Fruit fly (Drosophila melanogaster) whole organism, embryonic: Measurements from ENCODE around the gene CG1999.

ENCODE experiments used
- Awh ChIP-seq: fragments of 200-800 bp; sonication (Bioruptor generic); IDR thresholded peaks from 2 replicates; pipeline ENCODE4, ENCODE4 v1.3.6; 2022; ENCODE audit warnings: missing biosample characterization, missing genetic modification characterization
- CG10267 ChIP-seq: fragments of 200-800 bp; sonication (Bioruptor generic); optimal IDR thresholded peaks from 2 replicates; lab custom pipeline; 2018; ENCODE audit warnings: missing biosample characterization, mild to moderate bottlenecking, missing genetic modification characterization, moderate library complexity
- CG11456 ChIP-seq: fragments of 200-800 bp; sonication (Bioruptor generic); IDR thresholded peaks from 3 replicates; pipeline ENCODE4 v1.3.6; 2022; ENCODE audit warnings: missing biosample characterization, missing genetic modification characterization
- CG14965 ChIP-seq: fragments of 200-800 bp; sonication (Bioruptor generic); optimal IDR thresholded peaks from 2 replicates; lab custom pipeline; 2016; ENCODE audit warnings: missing biosample characterization, missing genetic modification characterization, borderline replicate concordance
- CG1529 ChIP-seq: fragments of 200-800 bp; sonication (Bioruptor generic); optimal IDR thresholded peaks from 3 replicates; lab custom pipeline; 2018; ENCODE audit warnings: missing biosample characterization, missing genetic modification characterization
- CG1647 ChIP-seq: fragments of 200-800 bp; sonication (Bioruptor generic); optimal IDR thresholded peaks from 3 replicates; lab custom pipeline; 2016; ENCODE audit warnings: missing biosample characterization, missing genetic modification characterization
- CG16779 ChIP-seq: fragments of 200-800 bp; sonication (Bioruptor generic); IDR thresholded peaks from 2 replicates; pipeline ENCODE4 v1.3.6; 2022; ENCODE audit warnings: missing biosample characterization, missing genetic modification characterization
- CG17361 ChIP-seq: fragments of 200-800 bp; sonication (Bioruptor generic); IDR thresholded peaks from 3 replicates; pipeline ENCODE4 v1.3.6; 2022; ENCODE audit warnings: missing biosample characterization, missing genetic modification characterization
- CG18764 ChIP-seq: fragments of 200-800 bp; sonication (Bioruptor generic); optimal IDR thresholded peaks from 3 replicates; lab custom pipeline; 2016; ENCODE audit warnings: missing biosample characterization, missing genetic modification characterization
- CG32772 ChIP-seq: fragments of 200-800 bp; sonication (Bioruptor generic); IDR thresholded peaks from 2 replicates; pipeline ENCODE4 v1.3.6; 2022; ENCODE audit warnings: missing biosample characterization, missing genetic modification characterization
- CG3847 ChIP-seq: fragments of 200-800 bp; sonication (Bioruptor generic); IDR thresholded peaks from 2 replicates; pipeline ENCODE4 v1.3.6; 2022; ENCODE audit warnings: missing biosample characterization, missing genetic modification characterization
- CG4617 ChIP-seq: fragments of 200-800 bp; sonication (Bioruptor generic); optimal IDR thresholded peaks from 3 replicates; lab custom pipeline; 2016; ENCODE audit warnings: missing biosample characterization, missing genetic modification characterization, borderline replicate concordance
- CG4820 ChIP-seq: fragments of 200-800 bp; sonication (Bioruptor generic); optimal IDR thresholded peaks from 3 replicates; lab custom pipeline; 2016; ENCODE audit warnings: missing biosample characterization, missing genetic modification characterization
- CG5245 ChIP-seq: fragments of 200-800 bp; sonication (Bioruptor generic); optimal IDR thresholded peaks from 3 replicates; lab custom pipeline; 2016; ENCODE audit warnings: missing biosample characterization, missing genetic modification characterization
- CG6765 ChIP-seq: fragments of 200-800 bp; sonication (Bioruptor generic); optimal IDR thresholded peaks from 3 replicates; lab custom pipeline; 2017; ENCODE audit warnings: missing biosample characterization, mild to moderate bottlenecking, missing genetic modification characterization
- CG7963 ChIP-seq: fragments of 200-800 bp; sonication (Bioruptor generic); IDR thresholded peaks from 3 replicates; pipeline ENCODE4 v1.3.6; 2022; ENCODE audit warnings: missing biosample characterization, missing genetic modification characterization; ENCODE audit not compliant: partially characterized antibody
- CG8089 ChIP-seq: fragments of 200-800 bp; sonication (Bioruptor generic); optimal IDR thresholded peaks from 3 replicates; lab custom pipeline; 2016; ENCODE audit warnings: missing biosample characterization, missing genetic modification characterization
- CG9932 ChIP-seq: fragments of 200-800 bp; sonication (Bioruptor generic); IDR thresholded peaks from 2 replicates; pipeline ENCODE4 v1.3.6; 2022; ENCODE audit warnings: missing biosample characterization, missing genetic modification characterization
- CHES-1-like ChIP-seq: fragments of 200-800 bp; sonication (Bioruptor generic); optimal IDR thresholded peaks from 2 replicates; lab custom pipeline; 2016; ENCODE audit warnings: missing biosample characterization, missing genetic modification characterization
- Elba2 ChIP-seq: fragments of 200-800 bp; sonication (Bioruptor generic); optimal IDR thresholded peaks from 3 replicates; lab custom pipeline; 2016; ENCODE audit warnings: missing biosample characterization, missing genetic modification characterization
- Kr ChIP-seq: fragments of 200-800 bp; sonication (Bioruptor generic); optimal IDR thresholded peaks from 2 replicates; lab custom pipeline; 2017; ENCODE audit warnings: missing biosample characterization, mild to moderate bottlenecking, missing genetic modification characterization
- Neu2 ChIP-seq: fragments of 200-800 bp; sonication (Bioruptor generic); optimal IDR thresholded peaks from 3 replicates; lab custom pipeline; 2016; ENCODE audit warnings: missing biosample characterization, missing genetic modification characterization, borderline replicate concordance
- Pdp1 ChIP-seq, 2 experiments: fragments of 200-800 bp; sonication (Bioruptor generic); optimal IDR thresholded peaks; 3 replicates each; lab custom pipeline; 2016; ENCODE audit warnings: missing biosample characterization in 2 of 2, missing genetic modification characterization in 2 of 2, mild to moderate bottlenecking in 1 of 2, moderate library complexity in 1 of 2
- Six4 ChIP-seq: fragments of 200-800 bp; sonication (Bioruptor generic); optimal IDR thresholded peaks from 2 replicates; lab custom pipeline; 2016; ENCODE audit warnings: missing biosample characterization, missing genetic modification characterization
- Trl ChIP-seq, 3 experiments: fragments of >200 bp in 2 of 3; fragments of 200-800 bp in 1 of 3; sonication (Bioruptor generic) in 1 of 3; optimal IDR thresholded peaks; 2 replicates in 1 of 3; 3 replicates in 2 of 3; lab custom pipeline; 2016 to 2017; ENCODE audit warnings: missing biosample characterization in 1 of 3, missing genetic modification characterization in 1 of 3
- YL-1 ChIP-seq: fragments of 200-800 bp; sonication (Bioruptor generic); optimal IDR thresholded peaks from 3 replicates; lab custom pipeline; 2017; ENCODE audit warnings: missing biosample characterization, mild to moderate bottlenecking, missing genetic modification characterization
- ato ChIP-seq: fragments of 200-800 bp; sonication (Bioruptor generic); IDR thresholded peaks from 2 replicates; pipeline ENCODE4 v1.3.6; 2022; ENCODE audit warnings: missing biosample characterization, missing genetic modification characterization; ENCODE audit not compliant: partially characterized antibody
- bcd ChIP-seq: fragments of 200-800 bp; sonication (Bioruptor generic); optimal IDR thresholded peaks from 2 replicates; lab custom pipeline; 2017; ENCODE audit warnings: missing biosample characterization, mild to moderate bottlenecking, missing genetic modification characterization
- btn ChIP-seq: fragments of 200-800 bp; sonication (Bioruptor generic); optimal IDR thresholded peaks from 2 replicates; lab custom pipeline; 2016; ENCODE audit warnings: missing biosample characterization, missing genetic modification characterization
- caup ChIP-seq: fragments of 200-800 bp; sonication (Bioruptor generic); optimal IDR thresholded peaks from 3 replicates; lab custom pipeline; 2017; ENCODE audit warnings: missing biosample characterization, mild to moderate bottlenecking, missing genetic modification characterization, moderate library complexity; ENCODE audit not compliant: severe bottlenecking
- dm ChIP-seq: fragments of 200-800 bp; sonication (Bioruptor generic); optimal IDR thresholded peaks from 3 replicates; lab custom pipeline; 2016; ENCODE audit warnings: missing biosample characterization, missing genetic modification characterization
- dmrt11E ChIP-seq: fragments of 200-800 bp; sonication (Bioruptor generic); optimal IDR thresholded peaks from 3 replicates; lab custom pipeline; 2018; ENCODE audit warnings: missing biosample characterization, mild to moderate bottlenecking, missing genetic modification characterization, moderate library complexity
- eyg ChIP-seq: fragments of 200-800 bp; sonication (Bioruptor generic); optimal IDR thresholded peaks from 3 replicates; lab custom pipeline; 2016; ENCODE audit warnings: missing biosample characterization, missing genetic modification characterization
- gcm2 ChIP-seq: fragments of 200-800 bp; sonication (Bioruptor generic); optimal IDR thresholded peaks from 2 replicates; lab custom pipeline; 2016; ENCODE audit warnings: missing biosample characterization, missing genetic modification characterization
- grau ChIP-seq: fragments of 200-800 bp; optimal IDR thresholded peaks from 3 replicates; lab custom pipeline; 2019; ENCODE audit warnings: missing biosample characterization, mild to moderate bottlenecking, missing genetic modification characterization, moderate library complexity
- jigr1 ChIP-seq: fragments of 200-800 bp; sonication (Bioruptor generic); IDR thresholded peaks from 3 replicates; pipeline ENCODE4 v1.3.6; 2022; ENCODE audit warnings: missing biosample characterization, missing genetic modification characterization
- kay ChIP-seq: fragments of 200-800 bp; sonication (Bioruptor generic); optimal IDR thresholded peaks from 2 replicates; lab custom pipeline; 2016; ENCODE audit warnings: missing biosample characterization, missing genetic modification characterization
- klu ChIP-seq: fragments of 200-800 bp; sonication (Bioruptor generic); IDR thresholded peaks from 2 replicates; pipeline ENCODE4 v1.3.6; 2022; ENCODE audit warnings: missing biosample characterization, missing genetic modification characterization
- lov ChIP-seq, 2 experiments: fragments of 200-800 bp in 1 of 2; fragments of >200 bp in 1 of 2; sonication (Bioruptor generic) in 1 of 2; IDR thresholded peaks in 1 of 2; optimal IDR thresholded peaks in 1 of 2; 2 replicates in 1 of 2; 3 replicates in 1 of 2; pipeline versions ENCODE4 v1.3.6 to Lab custom; 2017 to 2022; ENCODE audit warnings: missing biosample characterization in 1 of 2, missing genetic modification characterization in 1 of 2
- mam ChIP-seq: fragments of 200-800 bp; sonication (Bioruptor generic); optimal IDR thresholded peaks from 3 replicates; lab custom pipeline; 2016; ENCODE audit warnings: missing biosample characterization, missing genetic modification characterization
- nerfin-1 ChIP-seq: fragments of 200-800 bp; sonication (Bioruptor generic); optimal IDR thresholded peaks from 3 replicates; lab custom pipeline; 2019; ENCODE audit warnings: missing biosample characterization, mild to moderate bottlenecking, missing genetic modification characterization, moderate library complexity
- pnt ChIP-seq: fragments of 200-800 bp; sonication (Bioruptor generic); optimal IDR thresholded peaks from 3 replicates; lab custom pipeline; 2016; ENCODE audit warnings: missing biosample characterization, missing genetic modification characterization
- pros ChIP-seq: fragments of 200-800 bp; sonication (Bioruptor generic); optimal IDR thresholded peaks from 3 replicates; lab custom pipeline; 2019; ENCODE audit warnings: missing biosample characterization, mild to moderate bottlenecking, missing genetic modification characterization, moderate library complexity
- rib ChIP-seq: fragments of 200-800 bp; sonication (Bioruptor generic); IDR thresholded peaks from 2 replicates; pipeline ENCODE4 v1.3.6; 2022; ENCODE audit warnings: missing biosample characterization, missing genetic modification characterization
- slbo ChIP-seq: fragments of 200-800 bp; sonication (Bioruptor generic); IDR thresholded peaks from 2 replicates; pipeline ENCODE4 v1.3.6; 2022; ENCODE audit warnings: missing biosample characterization, missing genetic modification characterization
- sna ChIP-seq: fragments of 200-800 bp; sonication (Bioruptor generic); IDR thresholded peaks from 2 replicates; pipeline ENCODE4 v1.3.6; 2022; ENCODE audit warnings: missing biosample characterization, missing genetic modification characterization; ENCODE audit not compliant: partially characterized antibody
- sug ChIP-seq: fragments of 200-800 bp; optimal IDR thresholded peaks from 2 replicates; lab custom pipeline; 2019; ENCODE audit warnings: missing biosample characterization, mild to moderate bottlenecking, missing genetic modification characterization, moderate library complexity
- tna ChIP-seq: fragments of 200-800 bp; sonication (Bioruptor generic); IDR thresholded peaks from 2 replicates; pipeline ENCODE4 v1.3.6; 2022; ENCODE audit warnings: missing biosample characterization, missing genetic modification characterization; ENCODE audit not compliant: partially characterized antibody
- ttk ChIP-seq: fragments of 200-800 bp; sonication (Bioruptor generic); IDR thresholded peaks from 2 replicates; pipeline ENCODE4 v2.1.2; 2022; ENCODE audit warnings: missing biosample characterization, missing genetic modification characterization
- vnd ChIP-seq: fragments of 200-800 bp; sonication (Bioruptor generic); IDR thresholded peaks from 3 replicates; pipeline ENCODE4 v1.3.6; 2022; ENCODE audit warnings: missing biosample characterization, missing genetic modification characterization; ENCODE audit not compliant: partially characterized antibody

Gene CG1999

DNA sequence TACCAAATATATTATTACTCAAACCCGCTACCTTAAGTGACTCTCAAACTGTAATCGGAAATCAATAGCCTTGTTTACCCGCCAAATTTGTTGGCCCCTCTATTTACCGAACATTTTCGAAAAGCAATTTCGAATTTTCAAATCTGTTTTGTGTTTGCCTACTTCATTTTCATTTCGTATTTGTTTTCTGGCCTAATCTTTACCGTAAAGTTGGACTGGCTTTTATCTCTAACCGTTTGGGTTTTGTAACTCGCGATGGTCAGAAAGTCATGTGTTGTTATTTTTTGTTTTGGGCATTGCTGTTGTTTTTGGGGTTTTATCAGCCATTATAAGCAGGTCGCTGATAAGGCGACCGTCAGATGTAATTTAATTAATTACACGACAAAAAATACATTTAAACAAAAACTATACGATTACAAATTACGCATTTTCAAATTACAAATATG, 25.3 kb upstream of the CG1999 start (continued):
- TF ChIP-seq Awh (GFP tag; lab: Robert Waterston, UW), result peak; percentile 80
- TF ChIP-seq CG1647, result no peak
- TF ChIP-seq rib (GFP tag; lab: Robert Waterston, UW), result no peak
- TF ChIP-seq btn, result no peak
- TF ChIP-seq kay (GFP tag; lab: Kevin White, UChicago), result no peak
- TF ChIP-seq eyg (GFP tag; lab: Kevin White, UChicago), result no peak
- TF ChIP-seq caup, result no peak
- TF ChIP-seq pnt, result no peak
- no peak for TF ChIP-seq mam (GFP tag; lab: Kevin White, UChicago)
- no peak for TF ChIP-seq vnd
- no peak for TF ChIP-seq jigr1
- TF ChIP-seq CG8089 (GFP tag; lab: Kevin White, UChicago), result peak; percentile 62
- no peak for TF ChIP-seq grau
- TF ChIP-seq CG6765, result no peak
- TF ChIP-seq bcd (GFP tag; lab: Kevin White, UChicago), result peak; percentile 24
- TF ChIP-seq CG11456 (GFP tag; lab: Robert Waterston, UW), result no peak
- no peak for TF ChIP-seq Neu2 (GFP tag; lab: Kevin White, UChicago)
- TF ChIP-seq sug, result peak; percentile 37
- no peak for TF ChIP-seq CG18764
- TF ChIP-seq klu (GFP tag; lab: Robert Waterston, UW), result no peak
- no peak for TF ChIP-seq CG4617
- TF ChIP-seq dm (GFP tag; lab: Kevin White, UChicago), result no peak
- TF ChIP-seq CG10267 (tag; lab: Kevin White, UChicago), result no peak
- TF ChIP-seq CG14965 (GFP tag; lab: Kevin White, UChicago), result no peak
- TF ChIP-seq CG7963 (GFP tag; lab: Robert Waterston, UW), result no peak
- peak; percentile 2 for TF ChIP-seq CG4820 (GFP tag; lab: Kevin White, UChicago)
- TF ChIP-seq Six4, result peak; percentile 1
- TF ChIP-seq CG16779 (GFP tag; lab: Robert Waterston, UW), result no peak
- no peak for TF ChIP-seq CHES-1-like (GFP tag; lab: Kevin White, UChicago)
- TF ChIP-seq CG32772 (GFP tag; lab: Robert Waterston, UW), result no peak
- no peak for TF ChIP-seq sna (GFP tag; lab: Robert Waterston, UW)
- no peak for TF ChIP-seq ttk
- peak; percentile 56 for TF ChIP-seq dmrt11E
- TF ChIP-seq pros (GFP tag; lab: Kevin White, UChicago), result no peak
- TF ChIP-seq tna, result no peak
- no peak for TF ChIP-seq Elba2
- no peak for TF ChIP-seq ato
- TF ChIP-seq CG1529 (GFP tag; lab: Kevin White, UChicago), result no peak
- peak in 1 of 2 experiments; percentile 61 for TF ChIP-seq Pdp1 (GFP tag; optimal IDR thresholded peaks at IDR 0.05; lab: Kevin White, UChicago)
- peak; percentile 28 for TF ChIP-seq nerfin-1
- TF ChIP-seq Trl (optimal IDR thresholded peaks at IDR 0.05; lab: Kevin White, UChicago), result no peak
- TF ChIP-seq Trl (GFP tag; optimal IDR thresholded peaks at IDR 0.05; lab: Kevin White, UChicago), result peak; percentile 29
- TF ChIP-seq gcm2 (GFP tag; lab: Kevin White, UChicago), result no peak
- TF ChIP-seq CG9932, result no peak
- no peak for TF ChIP-seq CG17361
- no peak for TF ChIP-seq slbo
- no peak for TF ChIP-seq CG3847 (GFP tag; lab: Robert Waterston, UW)
- no peak for TF ChIP-seq CG5245 (GFP tag; lab: Kevin White, UChicago)
- no peak for TF ChIP-seq YL-1
- TF ChIP-seq Kr, result no peak
- TF ChIP-seq lov (optimal IDR thresholded peaks at IDR 0.05; lab: Kevin White, UChicago), result no peak
- peak; percentile 42; the same call in 1 of the 3 replicates for TF ChIP-seq lov (GFP tag; IDR thresholded peaks at IDR 0.05; lab: Robert Waterston, UW)
